Fruit fly (Drosophila melanogaster) whole organism, embryonic: Measurements from ENCODE around the gene CG9586.
A peak's percentile ranks its signal among the peaks of the same experiment; 100 is the strongest.

Experiments
- Atf-2 ChIP-seq: fragments of 200-800 bp; sonication (Bioruptor generic); optimal IDR thresholded peaks from 2 replicates; lab custom pipeline; 2016; ENCODE audit warnings: missing biosample characterization, missing genetic modification characterization
- Blimp-1 ChIP-seq: fragments of 200-800 bp; sonication (Bioruptor generic); optimal IDR thresholded peaks from 3 replicates; lab custom pipeline; 2018; ENCODE audit warnings: missing biosample characterization, missing genetic modification characterization, mild to moderate bottlenecking, moderate library complexity, missing genetic modification reagents
- CG10959 ChIP-seq: fragments of 200-800 bp; sonication (Bioruptor generic); IDR thresholded peaks from 2 replicates; pipeline ENCODE4 v1.3.6; 2022; ENCODE audit warnings: missing biosample characterization, missing genetic modification characterization
- CG11398 ChIP-seq: fragments of 200-800 bp; sonication (Bioruptor generic); optimal IDR thresholded peaks from 2 replicates; lab custom pipeline; 2016; ENCODE audit warnings: missing biosample characterization, missing genetic modification characterization
- CG11723 ChIP-seq: fragments of 200-800 bp; sonication (Bioruptor generic); optimal IDR thresholded peaks from 2 replicates; lab custom pipeline; 2017; ENCODE audit warnings: missing biosample characterization, mild to moderate bottlenecking, missing genetic modification characterization
- CG12104 ChIP-seq: fragments of 200-800 bp; sonication (Bioruptor generic); optimal IDR thresholded peaks from 3 replicates; lab custom pipeline; 2016; ENCODE audit warnings: missing biosample characterization, missing genetic modification characterization
- CG12942 ChIP-seq: fragments of 200-800 bp; sonication (Bioruptor generic); optimal IDR thresholded peaks from 3 replicates; lab custom pipeline; 2016; ENCODE audit warnings: missing biosample characterization, missing genetic modification characterization
- CG13123 ChIP-seq: fragments of 200-800 bp; sonication (Bioruptor generic); optimal IDR thresholded peaks from 2 replicates; lab custom pipeline; 2016; ENCODE audit warnings: missing biosample characterization, missing genetic modification characterization
- CG16863 ChIP-seq: fragments of 200-800 bp; sonication (Bioruptor generic); optimal IDR thresholded peaks from 3 replicates; lab custom pipeline; 2016; ENCODE audit warnings: missing biosample characterization, missing genetic modification characterization
- CG17802 ChIP-seq: fragments of 200-800 bp; sonication (Bioruptor generic); optimal IDR thresholded peaks from 2 replicates; lab custom pipeline; 2018; ENCODE audit warnings: missing biosample characterization, mild to moderate bottlenecking, missing genetic modification characterization, moderate library complexity
- CG1792 ChIP-seq: fragments of 200-800 bp; sonication (Bioruptor generic); optimal IDR thresholded peaks from 2 replicates; lab custom pipeline; 2016; ENCODE audit warnings: missing biosample characterization, missing genetic modification characterization
- CG2199 ChIP-seq: fragments of 200-800 bp; sonication (Bioruptor generic); IDR thresholded peaks from 3 replicates; pipeline ENCODE4 v1.3.6; 2022; ENCODE audit warnings: missing biosample characterization, missing genetic modification characterization
- CG30020 ChIP-seq: fragments of 200-800 bp; optimal IDR thresholded peaks from 2 replicates; lab custom pipeline; 2019; ENCODE audit warnings: missing biosample characterization, mild to moderate bottlenecking, missing genetic modification characterization, moderate library complexity
- CG32532 ChIP-seq: fragments of 200-800 bp; sonication (Bioruptor generic); IDR thresholded peaks from 2 replicates; pipeline ENCODE4 v1.3.6; 2022; ENCODE audit warnings: missing biosample characterization, missing genetic modification characterization
- CG34422 ChIP-seq: fragments of 200-800 bp; sonication (Bioruptor generic); IDR thresholded peaks from 3 replicates; pipeline ENCODE4 v1.3.6; 2022; ENCODE audit warnings: missing biosample characterization, missing genetic modification characterization
- CG3847 ChIP-seq: fragments of 200-800 bp; sonication (Bioruptor generic); IDR thresholded peaks from 2 replicates; pipeline ENCODE4 v1.3.6; 2022; ENCODE audit warnings: missing biosample characterization, missing genetic modification characterization
- CG6791 ChIP-seq: fragments of 200-800 bp; sonication (Bioruptor generic); IDR thresholded peaks from 3 replicates; pipeline ENCODE4 v1.3.6; 2022; ENCODE audit warnings: missing biosample characterization, missing genetic modification characterization; ENCODE audit not compliant: partially characterized antibody
- CG6813 ChIP-seq: fragments of 200-800 bp; sonication (Bioruptor generic); optimal IDR thresholded peaks from 2 replicates; lab custom pipeline; 2017; ENCODE audit warnings: missing biosample characterization, missing genetic modification characterization, mild to moderate bottlenecking, moderate library complexity, missing genetic modification reagents
- CG8924 ChIP-seq: fragments of 200-800 bp; optimal IDR thresholded peaks from 3 replicates; lab custom pipeline; 2019; ENCODE audit warnings: missing biosample characterization, mild to moderate bottlenecking, missing genetic modification characterization, moderate library complexity
- CG9797 ChIP-seq: fragments of 200-800 bp; sonication (Bioruptor generic); optimal IDR thresholded peaks from 3 replicates; lab custom pipeline; 2018; ENCODE audit warnings: missing biosample characterization, mild to moderate bottlenecking, missing genetic modification characterization
- CG9932 ChIP-seq: fragments of 200-800 bp; sonication (Bioruptor generic); IDR thresholded peaks from 2 replicates; pipeline ENCODE4 v1.3.6; 2022; ENCODE audit warnings: missing biosample characterization, missing genetic modification characterization
- Camta ChIP-seq: fragments of 200-800 bp; sonication (Bioruptor generic); optimal IDR thresholded peaks from 2 replicates; lab custom pipeline; 2016; ENCODE audit warnings: missing biosample characterization, missing genetic modification characterization
- Dbx ChIP-seq: fragments of 200-800 bp; sonication (Bioruptor generic); IDR thresholded peaks from 3 replicates; pipeline ENCODE4 v1.3.6; 2022; ENCODE audit warnings: missing biosample characterization, missing genetic modification characterization
- Doc2 ChIP-seq: fragments of 200-800 bp; sonication (Bioruptor generic); IDR thresholded peaks from 2 replicates; pipeline ENCODE4 v1.3.6; 2022; ENCODE audit warnings: missing biosample characterization, missing genetic modification characterization
- Doc3 ChIP-seq: fragments of 200-800 bp; sonication (Bioruptor generic); IDR thresholded peaks from 3 replicates; pipeline ENCODE4 v1.3.6; 2022; ENCODE audit warnings: missing biosample characterization, missing genetic modification characterization; ENCODE audit not compliant: partially characterized antibody
- E2f2 ChIP-seq: fragments of 200-800 bp; sonication (Bioruptor generic); IDR thresholded peaks from 2 replicates; pipeline ENCODE4 v1.3.6; 2022; ENCODE audit warnings: missing biosample characterization, missing genetic modification characterization
- Eip74EF ChIP-seq, 2 experiments: fragments of 200-800 bp in 1 of 2; fragments of >200 bp in 1 of 2; sonication (Bioruptor generic) in 1 of 2; optimal IDR thresholded peaks; 2 replicates each; lab custom pipeline; 2017 to 2019; ENCODE audit warnings: missing biosample characterization in 2 of 2, missing genetic modification characterization in 2 of 2, mild to moderate bottlenecking in 1 of 2, moderate library complexity in 1 of 2
- Ets97D ChIP-seq: fragments of 200-800 bp; sonication (Bioruptor generic); optimal IDR thresholded peaks from 3 replicates; lab custom pipeline; 2016; ENCODE audit warnings: missing biosample characterization, missing genetic modification characterization
- Fer3 ChIP-seq: fragments of 200-800 bp; sonication (Bioruptor generic); optimal IDR thresholded peaks from 2 replicates; lab custom pipeline; 2018; ENCODE audit warnings: missing biosample characterization, mild to moderate bottlenecking, missing genetic modification characterization, moderate library complexity
- GATAe ChIP-seq: fragments of 200-800 bp; sonication (Bioruptor generic); conservative IDR thresholded peaks from 2 replicates; pipeline ENCODE4 v1.3.6; 2022; ENCODE audit warnings: missing biosample characterization, missing genetic modification characterization
- Hr3 ChIP-seq: fragments of 200-800 bp; sonication (Bioruptor generic); optimal IDR thresholded peaks from 3 replicates; lab custom pipeline; 2016; ENCODE audit warnings: missing biosample characterization, missing genetic modification characterization
- Side ChIP-seq: fragments of 200-800 bp; sonication (Bioruptor generic); optimal IDR thresholded peaks from 2 replicates; lab custom pipeline; 2016; ENCODE audit warnings: missing biosample characterization, missing genetic modification characterization
- ase ChIP-seq: fragments of 200-800 bp; sonication (Bioruptor generic); IDR thresholded peaks from 3 replicates; pipeline ENCODE4 v1.3.6; 2022; ENCODE audit warnings: missing biosample characterization, missing genetic modification characterization
- br ChIP-seq: fragments of >200 bp; optimal IDR thresholded peaks from 2 replicates; lab custom pipeline; 2017
- da ChIP-seq: fragments of 200-800 bp; sonication (Bioruptor generic); optimal IDR thresholded peaks from 2 replicates; lab custom pipeline; 2016; ENCODE audit warnings: missing biosample characterization, missing genetic modification characterization
- dan ChIP-seq: fragments of 200-800 bp; sonication (Bioruptor generic); IDR thresholded peaks from 2 replicates; pipeline ENCODE4 v1.3.6; 2022; ENCODE audit warnings: missing biosample characterization, missing genetic modification characterization
- emc ChIP-seq: fragments of 200-800 bp; sonication (Bioruptor generic); optimal IDR thresholded peaks from 2 replicates; lab custom pipeline; 2016; ENCODE audit warnings: missing biosample characterization, missing genetic modification characterization
- ems ChIP-seq: fragments of 200-800 bp; sonication (Bioruptor generic); optimal IDR thresholded peaks from 3 replicates; lab custom pipeline; 2016; ENCODE audit warnings: missing biosample characterization, missing genetic modification characterization
- fd64A ChIP-seq: fragments of 200-800 bp; sonication (Bioruptor generic); optimal IDR thresholded peaks from 3 replicates; lab custom pipeline; 2018; ENCODE audit warnings: missing biosample characterization, mild to moderate bottlenecking, missing genetic modification characterization
- fru ChIP-seq: fragments of >200 bp; optimal IDR thresholded peaks from 2 replicates; lab custom pipeline; 2017
- gcm2 ChIP-seq: fragments of 200-800 bp; sonication (Bioruptor generic); optimal IDR thresholded peaks from 2 replicates; lab custom pipeline; 2016; ENCODE audit warnings: missing biosample characterization, missing genetic modification characterization
- hbn ChIP-seq: fragments of 200-800 bp; sonication (Bioruptor generic); IDR thresholded peaks from 2 replicates; pipeline ENCODE4 v1.3.6; 2022; ENCODE audit warnings: missing biosample characterization, missing genetic modification characterization; ENCODE audit not compliant: partially characterized antibody
- kah ChIP-seq: fragments of 200-800 bp; sonication (Bioruptor generic); optimal IDR thresholded peaks from 2 replicates; lab custom pipeline; 2018; ENCODE audit warnings: missing biosample characterization, mild to moderate bottlenecking, missing genetic modification characterization
- mam ChIP-seq: fragments of 200-800 bp; sonication (Bioruptor generic); optimal IDR thresholded peaks from 3 replicates; lab custom pipeline; 2016; ENCODE audit warnings: missing biosample characterization, missing genetic modification characterization
- rib ChIP-seq: fragments of 200-800 bp; sonication (Bioruptor generic); IDR thresholded peaks from 2 replicates; pipeline ENCODE4 v1.3.6; 2022; ENCODE audit warnings: missing biosample characterization, missing genetic modification characterization
- scrt ChIP-seq: fragments of 200-800 bp; sonication (Bioruptor generic); optimal IDR thresholded peaks from 2 replicates; lab custom pipeline; 2018; ENCODE audit warnings: missing biosample characterization, mild to moderate bottlenecking, missing genetic modification characterization, moderate library complexity
- shn ChIP-seq: fragments of 200-800 bp; sonication (Bioruptor generic); optimal IDR thresholded peaks from 3 replicates; lab custom pipeline; 2016; ENCODE audit warnings: missing biosample characterization, missing genetic modification characterization
- ttk ChIP-seq: fragments of 200-800 bp; sonication (Bioruptor generic); IDR thresholded peaks from 2 replicates; pipeline ENCODE4 v2.1.2; 2022; ENCODE audit warnings: missing biosample characterization, missing genetic modification characterization
- tup ChIP-seq: fragments of 200-800 bp; sonication (Bioruptor generic); optimal IDR thresholded peaks from 2 replicates; lab custom pipeline; 2016; ENCODE audit warnings: missing biosample characterization, mild to moderate bottlenecking, missing genetic modification characterization, moderate library complexity
- zen2 ChIP-seq: fragments of 200-800 bp; sonication (Bioruptor generic); IDR thresholded peaks from 3 replicates; pipeline ENCODE4 v1.3.6; 2022; ENCODE audit warnings: missing biosample characterization, missing genetic modification characterization; ENCODE audit not compliant: partially characterized antibody

Gene CG9586

dm6 chr2L:9210864-9211701 lies 44.8 kb upstream of the CG9586 start (continued):
- no peak for TF ChIP-seq Doc3 (GFP tag; lab: Robert Waterston, UW)
- TF ChIP-seq CG2199 (GFP tag; lab: Robert Waterston, UW) = no peak
- peak; percentile 57; the same call in 1 of the 3 replicates for TF ChIP-seq CG34422 (GFP tag; lab: Robert Waterston, UW)
- TF ChIP-seq Atf-2 (GFP tag; lab: Kevin White, UChicago) = no peak
- TF ChIP-seq CG11723 (GFP tag; lab: Kevin White, UChicago) = peak; percentile 25
- TF ChIP-seq da (GFP tag; lab: Kevin White, UChicago) = no peak
- TF ChIP-seq Blimp-1 (GFP tag; lab: Kevin White, UChicago) = peak; percentile 72
- no peak for TF ChIP-seq CG1792 (GFP tag; lab: Kevin White, UChicago)
- no peak for TF ChIP-seq tup
- TF ChIP-seq CG10959 = no peak
- no peak for TF ChIP-seq shn (GFP tag; lab: Kevin White, UChicago)
- peak; percentile 76 for TF ChIP-seq CG8924 (tag; lab: Kevin White, UChicago)
- no peak for TF ChIP-seq CG11398 (GFP tag; lab: Kevin White, UChicago)
- peak; percentile 30; the same call in 1 of the 2 replicates for TF ChIP-seq CG9932 (GFP tag; lab: Robert Waterston, UW)
- no peak for TF ChIP-seq CG17802 (tag; lab: Kevin White, UChicago)
- no peak for TF ChIP-seq CG3847 (GFP tag; lab: Robert Waterston, UW)
- peak; percentile 8 for TF ChIP-seq fd64A (GFP tag; lab: Kevin White, UChicago)
- peak; percentile 44; the same call in 1 of the 2 replicates for TF ChIP-seq E2f2 (GFP tag; lab: Robert Waterston, UW)
- TF ChIP-seq zen2 (GFP tag; lab: Robert Waterston, UW) = no peak
- TF ChIP-seq rib (GFP tag; lab: Robert Waterston, UW) = no peak
- peak; percentile 5 for TF ChIP-seq Ets97D (GFP tag; lab: Kevin White, UChicago)
- no peak for TF ChIP-seq CG16863 (GFP tag; lab: Kevin White, UChicago)
- 0 out of 3 replicates have a peak, but pooled peaks have one; percentile 20 for TF ChIP-seq ase (GFP tag; lab: Robert Waterston, UW)
- TF ChIP-seq kah (GFP tag; lab: Kevin White, UChicago) = no peak
- TF ChIP-seq ttk = peak; percentile 57
- peak in 1 of 2 experiments; percentile 77 for TF ChIP-seq Eip74EF (GFP tag; optimal IDR thresholded peaks at IDR 0.05; lab: Kevin White, UChicago)
- TF ChIP-seq CG32532 (GFP tag; lab: Robert Waterston, UW) = peak; percentile 46
- TF ChIP-seq Dbx (GFP tag; lab: Robert Waterston, UW) = 0 out of 3 replicates have a peak, but pooled peaks have one; percentile 26
- no peak for TF ChIP-seq Camta
- peak; percentile 20 for TF ChIP-seq CG6813 (GFP tag; lab: Kevin White, UChicago)
- TF ChIP-seq fru (lab: Kevin White, UChicago) = no peak
- no peak for TF ChIP-seq ems (GFP tag; lab: Kevin White, UChicago)
- peak; percentile 57 for TF ChIP-seq Hr3 (GFP tag; lab: Kevin White, UChicago)
- TF ChIP-seq mam (GFP tag; lab: Kevin White, UChicago) = no peak
- TF ChIP-seq scrt (GFP tag; lab: Kevin White, UChicago) = peak; percentile 37
- TF ChIP-seq CG12942 = peak; percentile 29
- no peak for TF ChIP-seq emc (GFP tag; lab: Kevin White, UChicago)
- TF ChIP-seq br (lab: Kevin White, UChicago) = no peak
- TF ChIP-seq CG9797 = no peak
- TF ChIP-seq CG12104 (GFP tag; lab: Kevin White, UChicago) = peak; percentile 44
- TF ChIP-seq hbn (GFP tag; lab: Robert Waterston, UW) = no peak
- TF ChIP-seq CG30020 = no peak
- no peak for TF ChIP-seq CG13123 (GFP tag; lab: Kevin White, UChicago)
- no peak for TF ChIP-seq CG6791
- no peak for TF ChIP-seq Doc2
- no peak for TF ChIP-seq Side (GFP tag; lab: Kevin White, UChicago)
- TF ChIP-seq dan (GFP tag; lab: Robert Waterston, UW) = no peak
- no peak for TF ChIP-seq gcm2
- no peak for TF ChIP-seq GATAe
- TF ChIP-seq Fer3 (tag; lab: Kevin White, UChicago) = peak; percentile 53
